Worm (Caenorhabditis elegans) whole organism, late embryonic: Measurements from ENCODE around the gene H40L08.7.

ENCODE experiments used
- ceh-19 ChIP-seq: fragments of 200-800 bp; sonication (Bioruptor generic); optimal IDR thresholded peaks from 2 replicates; lab custom pipeline; 2018; ENCODE audit warnings: mild to moderate bottlenecking, missing genetic modification characterization, missing compliant biosample characterization
- ceh-31 ChIP-seq: sonication (generic microtip); optimal IDR thresholded peaks from 2 replicates; lab custom pipeline; 2016; ENCODE audit warnings: missing genetic modification characterization, missing compliant biosample characterization
- ceh-9 ChIP-seq: sonication (generic microtip); optimal IDR thresholded peaks from 2 replicates; lab custom pipeline; 2016; ENCODE audit warnings: mild to moderate bottlenecking, missing genetic modification characterization, inconsistent platforms, missing compliant biosample characterization
- dve-1 ChIP-seq: sonication (generic microtip); optimal IDR thresholded peaks from 2 replicates; lab custom pipeline; 2017; ENCODE audit warnings: antibody characterized with exemption, mild to moderate bottlenecking, missing genetic modification characterization, missing compliant biosample characterization
- pag-3 ChIP-seq: sonication (generic microtip); optimal IDR thresholded peaks from 2 replicates; lab custom pipeline; 2016; ENCODE audit warnings: missing compliant biosample characterization, missing genetic modification characterization, borderline replicate concordance
- pha-4 ChIP-seq: fragments of 150-350 bp; optimal IDR thresholded peaks from 2 replicates; lab custom pipeline; 2018; ENCODE audit warnings: missing biosample characterization, missing genetic modification reagents, missing genetic modification characterization
- unc-3 ChIP-seq, 2 experiments: fragments of 200-800 bp in 1 of 2; sonication (Bioruptor generic) in 1 of 2; sonication (generic microtip) in 1 of 2; conservative IDR thresholded peaks in 1 of 2; optimal IDR thresholded peaks in 1 of 2; 2 replicates each; pipeline versions ENCODE4 v1.3.6 to Lab custom; 2016 to 2022; ENCODE audit warnings: missing compliant biosample characterization in 2 of 2, missing genetic modification characterization in 2 of 2, missing genetic modification reagents in 1 of 2

- TF ChIP-seq unc-3 (GFP tag; conservative IDR thresholded peaks at IDR 0.05; lab: Robert Waterston, UW), result no peak
- no peak for TF ChIP-seq unc-3 (tag; optimal IDR thresholded peaks at IDR 0.05; lab: Kevin White, UChicago)
- TF ChIP-seq ceh-19 (GFP tag; lab: Kevin White, UChicago), result no peak
- TF ChIP-seq ceh-31, result no peak
- no peak for TF ChIP-seq pag-3
- TF ChIP-seq dve-1 (tag; lab: Kevin White, UChicago), result no peak
- no peak for TF ChIP-seq pha-4
- no peak for TF ChIP-seq ceh-9 (tag; lab: Kevin White, UChicago)
These were observed 36.2 kb downstream of the H40L08.7 start for ce11 chrX:15041340-15041739.
